Worm (Caenorhabditis elegans) whole organism, L1 larva: ENCODE results near the gene C42D8.9.

Experiments used
- C16A3.4 ChIP-seq: fragments of 150-350 bp; optimal IDR thresholded peaks from 2 replicates; lab custom pipeline; 2014; ENCODE audit warnings: missing biosample characterization, missing genetic modification characterization
- Y116A8C.19 ChIP-seq: sonication (generic microtip); optimal IDR thresholded peaks from 2 replicates; lab custom pipeline; 2016; ENCODE audit warnings: missing compliant biosample characterization, missing genetic modification characterization, borderline replicate concordance
- aha-1 ChIP-seq: fragments of 150-350 bp; optimal IDR thresholded peaks from 2 replicates; lab custom pipeline; 2014; ENCODE audit warnings: missing biosample characterization, missing genetic modification characterization
- alr-1 ChIP-seq: fragments of 200-800 bp; sonication (Bioruptor generic); optimal IDR thresholded peaks from 2 replicates; lab custom pipeline; 2018; ENCODE audit warnings: borderline replicate concordance, mild to moderate bottlenecking, missing genetic modification characterization, missing compliant biosample characterization
- ama-1 ChIP-seq: fragments of 150-350 bp; optimal IDR thresholded peaks from 2 replicates; lab custom pipeline; 2014
- blmp-1 ChIP-seq: fragments of 150-350 bp; optimal IDR thresholded peaks from 2 replicates; lab custom pipeline; 2014; ENCODE audit warnings: missing biosample characterization, missing genetic modification characterization
- ceh-82 ChIP-seq, 3 experiments: fragments of 150-350 bp in 1 of 3; sonication (generic microtip) in 2 of 3; optimal IDR thresholded peaks; 2 replicates each; lab custom pipeline; 2014 to 2017; ENCODE audit warnings: missing biosample characterization in 3 of 3, missing genetic modification characterization in 3 of 3
- ceh-90 ChIP-seq: sonication (generic microtip); optimal IDR thresholded peaks from 2 replicates; lab custom pipeline; 2016; ENCODE audit warnings: missing genetic modification characterization, missing compliant biosample characterization
- egl-27 ChIP-seq, 2 experiments: fragments of 150-350 bp in 1 of 2; sonication (generic microtip); optimal IDR thresholded peaks; 3 replicates each; lab custom pipeline; 2017 to 2018; ENCODE audit warnings: missing biosample characterization in 2 of 2, missing genetic modification characterization in 2 of 2, missing genetic modification reagents in 2 of 2
- elt-2 ChIP-seq: sonication (generic microtip); optimal IDR thresholded peaks from 2 replicates; lab custom pipeline; 2016; ENCODE audit warnings: missing genetic modification characterization, mild to moderate bottlenecking, inconsistent platforms, missing compliant biosample characterization, missing genetic modification reagents
- ets-5 ChIP-seq: fragments of 200-800 bp; sonication (Bioruptor generic); IDR thresholded peaks from 2 replicates; pipeline ENCODE4 v1.3.6; 2022; ENCODE audit warnings: missing genetic modification characterization, missing compliant biosample characterization
- fkh-8 ChIP-seq: sonication (generic microtip); optimal IDR thresholded peaks from 2 replicates; lab custom pipeline; 2016; ENCODE audit warnings: mild to moderate bottlenecking, missing genetic modification characterization, missing compliant biosample characterization
- irx-1 ChIP-seq: sonication (generic microtip); optimal IDR thresholded peaks from 2 replicates; lab custom pipeline; 2016; ENCODE audit warnings: missing genetic modification characterization, missing compliant biosample characterization
- jun-1 ChIP-seq: fragments of 150-350 bp; optimal IDR thresholded peaks from 2 replicates; lab custom pipeline; 2014; ENCODE audit warnings: missing biosample characterization, missing genetic modification reagents, missing genetic modification characterization
- lin-14 ChIP-seq: fragments of 200-800 bp; sonication (Bioruptor generic); optimal IDR thresholded peaks from 2 replicates; lab custom pipeline; 2018; ENCODE audit warnings: mild to moderate bottlenecking, missing genetic modification characterization, moderate library complexity, missing compliant biosample characterization
- lin-15B ChIP-seq: fragments of 150-350 bp; sonication (generic microtip); optimal IDR thresholded peaks from 3 replicates; lab custom pipeline; 2014; ENCODE audit warnings: missing biosample characterization, missing genetic modification characterization
- lin-39 ChIP-seq: fragments of 150-350 bp; optimal IDR thresholded peaks from 2 replicates; lab custom pipeline; 2014; ENCODE audit warnings: missing biosample characterization, missing genetic modification reagents, missing genetic modification characterization
- mab-9 ChIP-seq: fragments of 200-800 bp; sonication (Bioruptor generic); IDR thresholded peaks from 2 replicates; pipeline ENCODE4 v1.3.6; 2022; ENCODE audit warnings: missing genetic modification reagents, missing genetic modification characterization, missing compliant biosample characterization
- mdl-1 ChIP-seq, 2 experiments: fragments of 150-350 bp; optimal IDR thresholded peaks; 2 replicates each; lab custom pipeline; 2014 to 2017; ENCODE audit warnings: missing biosample characterization in 2 of 2, missing genetic modification characterization in 2 of 2, inconsistent platforms in 1 of 2
- nhr-11 ChIP-seq: fragments of 150-350 bp; optimal IDR thresholded peaks from 2 replicates; lab custom pipeline; 2014; ENCODE audit warnings: missing biosample characterization, missing genetic modification characterization
- nhr-12 ChIP-seq: sonication (generic microtip); optimal IDR thresholded peaks from 2 replicates; lab custom pipeline; 2017; ENCODE audit warnings: missing biosample characterization, missing genetic modification characterization
- nhr-19 ChIP-seq: fragments of 200-800 bp; sonication (Bioruptor generic); conservative IDR thresholded peaks from 2 replicates; pipeline ENCODE4 v1.3.6; 2022; ENCODE audit warnings: missing genetic modification characterization, missing compliant biosample characterization
- nhr-28 ChIP-seq: fragments of 150-350 bp; optimal IDR thresholded peaks from 2 replicates; lab custom pipeline; 2014; ENCODE audit warnings: missing biosample characterization, missing genetic modification characterization
- nhr-71 ChIP-seq: sonication (generic microtip); optimal IDR thresholded peaks from 2 replicates; lab custom pipeline; 2016; ENCODE audit warnings: mild to moderate bottlenecking, missing genetic modification characterization, moderate library complexity, missing compliant biosample characterization
- nhr-76 ChIP-seq: sonication (generic microtip); optimal IDR thresholded peaks from 2 replicates; lab custom pipeline; 2017; ENCODE audit warnings: missing biosample characterization, missing genetic modification characterization
- nhr-77 ChIP-seq: fragments of 150-350 bp; optimal IDR thresholded peaks from 2 replicates; lab custom pipeline; 2014; ENCODE audit warnings: missing biosample characterization, missing genetic modification characterization
- nhr-85 ChIP-seq: sonication (generic microtip); peaks from one replicate; lab custom pipeline; 2016; ENCODE audit warnings: missing genetic modification characterization, inconsistent platforms, missing compliant biosample characterization
- nhr-90 ChIP-seq: sonication (generic microtip); optimal IDR thresholded peaks from 2 replicates; lab custom pipeline; 2016; ENCODE audit warnings: mild to moderate bottlenecking, missing genetic modification characterization, missing compliant biosample characterization; ENCODE audit not compliant: poor library complexity
- pag-3 ChIP-seq: sonication (generic microtip); optimal IDR thresholded peaks from 2 replicates; lab custom pipeline; 2017; ENCODE audit warnings: missing genetic modification characterization, mild to moderate bottlenecking, missing compliant biosample characterization, antibody characterized with exemption, borderline replicate concordance; ENCODE audit not compliant: insufficient read depth
- skn-1 ChIP-seq: fragments of 150-350 bp; optimal IDR thresholded peaks from 2 replicates; lab custom pipeline; 2014; ENCODE audit warnings: missing biosample characterization, missing genetic modification characterization
- snpc-4 ChIP-seq: fragments of 150-350 bp; optimal IDR thresholded peaks from 2 replicates; lab custom pipeline; 2014; ENCODE audit warnings: missing biosample characterization, missing genetic modification characterization
- sptf-1 ChIP-seq: fragments of 150-350 bp; optimal IDR thresholded peaks from 2 replicates; lab custom pipeline; 2014; ENCODE audit warnings: missing biosample characterization, missing genetic modification characterization
- sup-37 ChIP-seq: fragments of 200-800 bp; sonication (Bioruptor generic); optimal IDR thresholded peaks from 2 replicates; lab custom pipeline; 2018; ENCODE audit warnings: mild to moderate bottlenecking, missing genetic modification characterization, missing compliant biosample characterization
- unc-130 ChIP-seq: fragments of 150-350 bp; optimal IDR thresholded peaks from 2 replicates; lab custom pipeline; 2017; ENCODE audit warnings: missing biosample characterization, missing genetic modification characterization, inconsistent platforms
- unc-98 ChIP-seq: fragments of 200-800 bp; sonication (Bioruptor generic); IDR thresholded peaks from 2 replicates; pipeline ENCODE4 v1.3.6; 2022; ENCODE audit warnings: missing genetic modification characterization, missing compliant biosample characterization
- vab-15 ChIP-seq: sonication (generic microtip); optimal IDR thresholded peaks from 2 replicates; lab custom pipeline; 2017; ENCODE audit warnings: missing genotype, mild to moderate bottlenecking, missing genetic modification characterization, missing compliant biosample characterization
- xbp-1 ChIP-seq: sonication (generic microtip); optimal IDR thresholded peaks from 2 replicates; lab custom pipeline; 2016; ENCODE audit warnings: missing genetic modification characterization, missing compliant biosample characterization
- zag-1 ChIP-seq: fragments of 150-350 bp; optimal IDR thresholded peaks from 2 replicates; lab custom pipeline; 2014; ENCODE audit warnings: missing biosample characterization, missing genetic modification characterization

The C42D8.9 gene

DNA sequence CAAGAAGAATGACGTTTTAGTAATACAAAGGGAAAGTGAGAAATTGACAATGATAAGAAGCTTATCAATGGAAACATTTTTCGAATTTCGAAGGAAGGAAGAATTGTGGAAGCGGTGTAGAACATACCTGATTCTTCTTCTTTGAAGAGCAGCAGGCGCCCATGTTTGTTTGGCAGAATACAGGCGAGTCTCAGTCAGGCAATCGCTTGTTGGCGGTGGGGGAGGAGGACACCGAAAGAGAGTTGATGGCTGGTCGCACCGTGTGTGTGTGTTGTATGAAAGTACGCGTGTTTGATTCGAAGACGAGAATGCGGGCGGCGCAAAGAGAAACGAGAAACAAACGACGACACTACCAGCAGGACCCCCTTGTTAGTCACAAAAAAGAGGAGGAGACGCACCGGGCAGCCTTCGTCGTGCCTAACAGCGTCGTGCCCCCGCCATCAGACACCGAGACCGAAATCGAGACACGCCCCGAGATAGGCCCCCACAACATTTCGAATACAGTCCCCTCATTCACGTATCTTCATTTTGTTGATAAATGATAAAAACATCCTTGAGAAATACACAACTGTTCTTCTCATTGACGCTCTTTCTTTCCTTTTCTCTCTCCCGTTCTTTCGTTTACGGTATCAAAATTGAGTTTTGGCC is 29.0 kb downstream of the C42D8.9 start, which contains the start of gene cal-5 (continued):
- no peak for TF ChIP-seq nhr-28 (tag; lab: Kevin White, UChicago)
- no peak for TF ChIP-seq nhr-12

DNA sequence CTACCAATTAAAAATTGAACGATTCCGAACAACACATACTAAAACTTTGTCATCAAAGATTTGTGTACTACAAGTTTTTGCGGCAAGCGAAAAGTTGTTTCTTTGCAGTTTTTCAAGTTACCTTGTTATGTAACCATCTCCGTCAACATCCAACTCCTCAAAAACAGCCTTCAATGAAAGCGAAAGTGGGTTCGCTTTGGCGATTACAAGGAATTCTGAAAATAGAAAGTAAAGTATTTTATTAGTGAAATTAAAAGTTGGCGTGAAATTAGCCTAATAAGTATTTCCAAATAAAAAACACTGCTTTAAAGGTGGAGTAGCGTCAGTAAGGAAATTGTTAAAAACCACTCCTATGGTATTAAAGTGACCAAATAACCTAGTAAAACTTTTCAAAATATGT is 31.3 kb downstream of the C42D8.9 start:
- TF ChIP-seq lin-14 (GFP tag; lab: Kevin White, UChicago) (peak; percentile 40), alr-1 (no peak), vab-15 (tag; lab: Kevin White, UChicago) (no peak), blmp-1 (tag; lab: Kevin White, UChicago) (peak; percentile 74), nhr-85 (tag; lab: Kevin White, UChicago) (peak; percentile 77)

DNA sequence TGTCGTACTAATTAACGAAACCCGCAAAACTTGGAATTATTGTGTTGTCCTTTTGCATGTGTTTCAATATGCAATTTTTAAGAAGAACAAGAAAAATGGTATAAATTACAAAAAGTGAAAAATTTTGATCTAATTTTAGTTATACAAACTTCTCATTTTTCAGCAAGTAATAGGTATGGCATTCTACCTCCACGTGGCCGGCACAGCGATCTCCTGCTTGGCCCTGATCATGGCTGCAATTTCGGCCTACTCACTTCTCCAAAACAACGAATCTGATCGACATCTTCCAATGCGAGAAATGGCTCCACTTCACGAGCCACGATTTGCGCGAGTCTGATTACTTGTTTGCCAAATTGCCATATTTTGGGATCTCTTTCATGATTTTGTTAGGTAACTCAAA is 32.9 kb downstream of the C42D8.9 start:
- TF ChIP-seq nhr-90 (no peak), ceh-90 (tag; lab: Kevin White, UChicago) (no peak), nhr-71 (tag; lab: Kevin White, UChicago) (no peak), nhr-85 (tag; lab: Kevin White, UChicago) (peak; percentile 15), sup-37 (no peak), ets-5 (GFP tag; lab: Robert Waterston, UW) (peak; percentile 91; the same call in 1 of the 2 replicates), lin-14 (GFP tag; lab: Kevin White, UChicago) (no peak), unc-130 (no peak), C16A3.4 (tag; lab: Kevin White, UChicago) (no peak)

DNA sequence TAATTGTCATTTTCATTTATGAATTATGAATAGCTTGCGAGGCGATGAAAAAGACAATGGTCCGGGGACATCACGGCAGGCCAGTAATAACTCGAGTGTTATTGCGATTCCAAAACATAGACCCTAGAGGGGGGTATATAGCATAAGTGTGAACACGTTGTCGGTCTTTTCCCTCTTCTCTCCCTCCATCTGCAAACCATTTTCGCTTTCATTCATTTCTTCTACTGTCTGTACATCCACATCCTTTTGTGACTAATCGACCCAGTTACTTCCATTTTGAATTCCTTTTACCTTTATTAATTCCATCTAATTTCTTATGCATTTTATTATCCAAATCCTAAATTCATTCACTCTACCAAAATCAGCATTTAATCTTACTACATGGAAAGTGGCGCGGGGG is 35.8 kb downstream of the C42D8.9 start:
- peak; percentile 8 for TF ChIP-seq lin-14 (GFP tag; lab: Kevin White, UChicago)
- no peak for TF ChIP-seq ceh-82 (tag; optimal IDR thresholded peaks at IDR 0.05; lab: Kevin White, UChicago)
- TF ChIP-seq xbp-1 (tag; lab: Kevin White, UChicago) = no peak
- no peak for TF ChIP-seq egl-27 (tag; optimal IDR thresholded peaks at IDR 0.05; lab: Kevin White, UChicago)
- peak; percentile 85 for TF ChIP-seq blmp-1 (tag; lab: Kevin White, UChicago)
- no peak for TF ChIP-seq ama-1 (lab: Kevin White, UChicago)
- TF ChIP-seq sptf-1 (tag; lab: Kevin White, UChicago) = no peak
- no peak for TF ChIP-seq C16A3.4 (tag; lab: Kevin White, UChicago)
- TF ChIP-seq lin-39 = no peak
- no peak for TF ChIP-seq pag-3 (tag; lab: Kevin White, UChicago)
- no peak for TF ChIP-seq fkh-8 (tag; lab: Kevin White, UChicago)

DNA sequence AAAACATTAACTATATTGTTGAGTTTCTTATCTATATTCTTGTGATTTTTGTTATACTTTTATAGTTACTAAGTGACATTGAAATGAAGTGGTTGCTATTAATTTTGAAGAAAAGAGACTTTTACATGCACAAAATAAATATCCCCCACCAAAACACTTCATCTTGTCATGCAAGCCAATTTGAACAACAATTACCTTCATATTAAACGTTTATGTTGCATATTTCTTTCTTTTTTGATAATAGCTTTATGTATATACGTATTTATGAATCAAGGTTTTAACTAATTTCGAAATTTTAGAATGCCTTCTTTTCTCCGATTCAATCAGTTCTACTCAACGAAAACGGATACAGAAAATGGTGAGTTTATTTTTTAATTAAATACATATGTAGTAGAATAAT is 39.0 kb downstream of the C42D8.9 start, which contains the start of gene clc-7:
Gene clc-7 (plus strand): TSS at position 301 of the 400 bp plus-strand sequence.
- no peak for TF ChIP-seq unc-98 (GFP tag; lab: Robert Waterston, UW)
- TF ChIP-seq mdl-1 (tag; optimal IDR thresholded peaks at IDR 0.05; lab: Kevin White, UChicago) = no peak
- TF ChIP-seq snpc-4 (tag; lab: Kevin White, UChicago) = no peak
- TF ChIP-seq lin-15B (tag; lab: Kevin White, UChicago) = no peak
- TF ChIP-seq aha-1 (tag; lab: Kevin White, UChicago) = no peak
- TF ChIP-seq xbp-1 (tag; lab: Kevin White, UChicago) = no peak
- TF ChIP-seq Y116A8C.19 (tag; lab: Kevin White, UChicago) = no peak
- TF ChIP-seq mab-9 = no peak
- no peak for TF ChIP-seq sup-37
- TF ChIP-seq nhr-77 (tag; lab: Kevin White, UChicago) = no peak
- TF ChIP-seq egl-27 (tag; optimal IDR thresholded peaks at IDR 0.05; lab: Kevin White, UChicago) = no peak
- no peak for TF ChIP-seq skn-1 (tag; lab: Kevin White, UChicago)
- no peak for TF ChIP-seq irx-1 (tag; lab: Kevin White, UChicago)
- no peak for TF ChIP-seq zag-1 (tag; lab: Kevin White, UChicago)
- TF ChIP-seq nhr-76 (tag; lab: Kevin White, UChicago) = no peak
- no peak for TF ChIP-seq elt-2 (tag; lab: Kevin White, UChicago)
- TF ChIP-seq nhr-19 (GFP tag; lab: Robert Waterston, UW) = no peak
- TF ChIP-seq lin-39 = no peak
- no peak for TF ChIP-seq nhr-11 (tag; lab: Kevin White, UChicago)
- no peak for TF ChIP-seq jun-1
